Worm (Caenorhabditis elegans): ENCODE results near the gene F14H12.8.
A peak's percentile ranks its signal among the peaks of the same experiment; 100 is the strongest.

Gene F14H12.8

ce11 chrX:4386493-4386892 is 21.7 kb upstream of the F14H12.8 start:
- TF ChIP-seq nhr-25 (tag; optimal IDR thresholded peaks at IDR 0.05) (peak; percentile 21), ztf-4 (tag; optimal IDR thresholded peaks at IDR 0.05) (no peak)

ce11 chrX:4383316-4383936 is 18.6 kb upstream of the F14H12.8 start, which contains the start of gene lst-2:
Gene lst-2, minus strand, starts transcription at chrX:4383366.
- TF ChIP-seq eor-1 (tag; optimal IDR thresholded peaks at IDR 0.05) (no peak), nhr-237 (tag; optimal IDR thresholded peaks at IDR 0.05) (no peak), nhr-23 (tag; optimal IDR thresholded peaks at IDR 0.05) (no peak), ZK546.5 (tag; optimal IDR thresholded peaks at IDR 0.05) (no peak), skn-1 (tag; optimal IDR thresholded peaks at IDR 0.05) (no peak), nhr-12 (tag; optimal IDR thresholded peaks at IDR 0.05) (no peak), hmg-11 (tag; optimal IDR thresholded peaks at IDR 0.05) (no peak), aly-2 (tag; optimal IDR thresholded peaks at IDR 0.05) (no peak), elt-2 (tag; optimal IDR thresholded peaks at IDR 0.05) (no peak), lin-39 (tag; optimal IDR thresholded peaks at IDR 0.05) (no peak), elt-1 (tag; optimal IDR thresholded peaks at IDR 0.05) (no peak), R02D3.7 (tag; optimal IDR thresholded peaks at IDR 0.05) (no peak)

ce11 chrX:4377689-4378088 is 12.9 kb upstream of the F14H12.8 start, which contains the start of gene R160.12:
Gene R160.12, minus strand, starts transcription at chrX:4377789.
- TF ChIP-seq nhr-67 (tag; optimal IDR thresholded peaks at IDR 0.05) (no peak), ceh-82 (tag; optimal IDR thresholded peaks at IDR 0.05) (no peak), fkh-10 (GFP tag; optimal IDR thresholded peaks at IDR 0.05) (no peak), snpc-4 (tag; optimal IDR thresholded peaks at IDR 0.05) (no peak), pha-4 (tag; optimal IDR thresholded peaks at IDR 0.05) (no peak), pqm-1 (tag; optimal IDR thresholded peaks at IDR 0.05) (no peak)

- TF ChIP-seq R02D3.7 (tag; optimal IDR thresholded peaks at IDR 0.05) (no peak), aly-2 (tag; optimal IDR thresholded peaks at IDR 0.05) (no peak), ceh-82 (tag; optimal IDR thresholded peaks at IDR 0.05) (no peak), ceh-28 (tag; optimal IDR thresholded peaks at IDR 0.05) (no peak), ztf-11 (tag; optimal IDR thresholded peaks at IDR 0.05) (no peak), ztf-4 (tag; optimal IDR thresholded peaks at IDR 0.05) (no peak)
Observed at ce11 chrX:4376801-4377200, 12.0 kb upstream of the F14H12.8 start, which contains the start of gene R160.2. Gene R160.2, minus strand, starts transcription at chrX:4376901.

ce11 chrX:4373123-4373522 is 8.3 kb upstream of the F14H12.8 start, which contains the start of gene R160.6:
Gene R160.6, minus strand, starts transcription at chrX:4373223.
- TF ChIP-seq mml-1 (tag; optimal IDR thresholded peaks at IDR 0.05) (no peak), unc-62 (GFP tag; optimal IDR thresholded peaks at IDR 0.05) (no peak), nhr-28 (tag; optimal IDR thresholded peaks at IDR 0.05) (no peak), nhr-43 (tag; optimal IDR thresholded peaks at IDR 0.05; ENCODE audit: poor library complexity, severe bottlenecking) (no peak), elt-3 (tag; optimal IDR thresholded peaks at IDR 0.05) (no peak), ceh-16 (tag; optimal IDR thresholded peaks at IDR 0.05) (no peak), pqm-1 (tag; optimal IDR thresholded peaks at IDR 0.05) (no peak), nhr-11 (tag; optimal IDR thresholded peaks at IDR 0.05) (no peak), jun-1 (tag; optimal IDR thresholded peaks at IDR 0.05) (no peak)

- TF ChIP-seq ceh-16 (tag; optimal IDR thresholded peaks at IDR 0.05) (no peak), ztf-11 (tag; optimal IDR thresholded peaks at IDR 0.05) (no peak), nhr-76 (tag; optimal IDR thresholded peaks at IDR 0.05) (no peak), tbx-2 (tag; optimal IDR thresholded peaks at IDR 0.05) (no peak), nhr-12 (tag; optimal IDR thresholded peaks at IDR 0.05) (no peak), snpc-4 (tag; optimal IDR thresholded peaks at IDR 0.05) (no peak), lsy-12 (tag; optimal IDR thresholded peaks at IDR 0.05) (no peak), elt-2 (tag; optimal IDR thresholded peaks at IDR 0.05) (no peak), aly-2 (tag; optimal IDR thresholded peaks at IDR 0.05) (no peak), fkh-2 (tag; optimal IDR thresholded peaks at IDR 0.05) (no peak), mdl-1 (tag; optimal IDR thresholded peaks at IDR 0.05) (no peak), mml-1 (tag; optimal IDR thresholded peaks at IDR 0.05) (no peak), lin-15B (tag; optimal IDR thresholded peaks at IDR 0.05) (no peak), lin-39 (tag; optimal IDR thresholded peaks at IDR 0.05) (no peak), egl-5 (tag; optimal IDR thresholded peaks at IDR 0.05) (no peak), ceh-9 (tag; optimal IDR thresholded peaks at IDR 0.05) (no peak), nhr-77 (tag; optimal IDR thresholded peaks at IDR 0.05) (no peak)
Observed at ce11 chrX:4371988-4372387, 7.2 kb upstream of the F14H12.8 start, which contains the start of gene R160.14. Gene R160.14, minus strand, starts transcription at chrX:4372088.
